Worm (Caenorhabditis elegans) whole organism, L3 larva: ENCODE measurements around the gene nrf-6.

ENCODE experiments used
- ceh-16 ChIP-seq: sonication (generic microtip); optimal IDR thresholded peaks from 2 replicates; lab custom pipeline; 2017; ENCODE audit warnings: missing biosample characterization, missing genetic modification characterization
- ceh-82 ChIP-seq: fragments of 150-350 bp; optimal IDR thresholded peaks from 2 replicates; lab custom pipeline; 2014; ENCODE audit warnings: missing biosample characterization, missing genetic modification characterization
- fos-1 ChIP-seq: fragments of 150-350 bp; optimal IDR thresholded peaks from 2 replicates; lab custom pipeline; 2014; ENCODE audit warnings: missing biosample characterization, missing genetic modification characterization
- nhr-23 ChIP-seq: fragments of 150-350 bp; optimal IDR thresholded peaks from 2 replicates; lab custom pipeline; 2014; ENCODE audit warnings: missing biosample characterization, missing genetic modification reagents, missing genetic modification characterization
- nhr-67 ChIP-seq: fragments of 150-350 bp; optimal IDR thresholded peaks from 2 replicates; lab custom pipeline; 2014; ENCODE audit warnings: missing biosample characterization, missing genetic modification characterization
- nhr-76 ChIP-seq: fragments of 150-350 bp; sonication (generic microtip); optimal IDR thresholded peaks from 5 replicates; lab custom pipeline; 2014; ENCODE audit warnings: missing biosample characterization, missing genetic modification characterization
- skn-1 ChIP-seq: fragments of 150-350 bp; optimal IDR thresholded peaks from 2 replicates; lab custom pipeline; 2014; ENCODE audit warnings: missing biosample characterization, missing genetic modification characterization
- tbx-2 ChIP-seq: sonication (generic microtip); optimal IDR thresholded peaks from 2 replicates; lab custom pipeline; 2016; ENCODE audit warnings: mild to moderate bottlenecking, missing genetic modification characterization, missing compliant biosample characterization
- unc-62 ChIP-seq: fragments of 150-350 bp; sonication (generic microtip); optimal IDR thresholded peaks from 4 replicates; lab custom pipeline; 2014; ENCODE audit warnings: missing biosample characterization, missing genetic modification reagents, missing genetic modification characterization
- ztf-11 ChIP-seq: fragments of 150-350 bp; optimal IDR thresholded peaks from 2 replicates; lab custom pipeline; 2014; ENCODE audit warnings: missing biosample characterization, missing genetic modification characterization

DNA sequence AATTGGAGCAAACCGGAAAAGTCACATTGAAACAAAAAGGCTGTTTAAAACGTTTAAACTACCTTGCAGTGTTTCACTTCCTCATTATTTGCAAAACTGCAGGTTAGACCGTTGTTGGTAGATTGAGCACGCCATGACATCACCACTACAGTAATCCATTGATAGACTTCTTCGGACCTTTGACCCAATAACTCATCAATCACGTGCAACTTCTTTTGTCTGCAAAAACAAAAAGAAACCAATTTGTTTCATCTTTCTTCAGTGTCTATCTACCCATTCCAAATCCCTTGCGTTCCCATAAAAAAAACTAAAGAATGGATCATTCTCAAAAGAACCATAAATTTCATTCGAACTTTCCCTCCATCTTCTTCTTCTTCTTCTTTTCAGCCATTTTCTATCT is 51.4 kb downstream of the nrf-6 start:
- TF ChIP-seq ceh-82 (tag; lab: Kevin White, UChicago) = no peak
- no peak for TF ChIP-seq unc-62 (GFP tag; lab: Kevin White, UChicago)
- TF ChIP-seq ceh-16 (tag; lab: Kevin White, UChicago) = no peak
- no peak for TF ChIP-seq nhr-23
- no peak for TF ChIP-seq nhr-76 (tag; lab: Kevin White, UChicago)
- TF ChIP-seq skn-1 (tag; lab: Kevin White, UChicago) = no peak
- no peak for TF ChIP-seq tbx-2 (tag; lab: Kevin White, UChicago)
- TF ChIP-seq fos-1 = no peak
- TF ChIP-seq nhr-67 = no peak
- no peak for TF ChIP-seq ztf-11 (tag; lab: Kevin White, UChicago)
